Fruit fly (Drosophila melanogaster) whole organism, prepupa: ENCODE measurements around the gene spn-F.

Experiments used
- Blimp-1 ChIP-seq: fragments of 200-800 bp; sonication (Bioruptor generic); optimal IDR thresholded peaks from 3 replicates; lab custom pipeline; 2017; ENCODE audit warnings: missing biosample characterization, missing genetic modification characterization, mild to moderate bottlenecking, moderate library complexity, missing genetic modification reagents
- CG10669 ChIP-seq: fragments of 200-800 bp; sonication (Bioruptor generic); optimal IDR thresholded peaks from 3 replicates; lab custom pipeline; 2018; ENCODE audit warnings: missing biosample characterization, mild to moderate bottlenecking, missing genetic modification characterization, moderate library complexity
- CG11294 ChIP-seq: fragments of 200-800 bp; sonication (Bioruptor generic); IDR thresholded peaks from 2 replicates; pipeline ENCODE4 v1.3.6; 2022; ENCODE audit warnings: missing biosample characterization, missing genetic modification characterization
- CG11762 ChIP-seq: fragments of 200-800 bp; sonication (Bioruptor generic); optimal IDR thresholded peaks from 3 replicates; lab custom pipeline; 2016; ENCODE audit warnings: missing biosample characterization, missing genetic modification characterization; ENCODE audit not compliant: insufficient read depth
- CG11902 ChIP-seq: fragments of 200-800 bp; sonication (Bioruptor generic); optimal IDR thresholded peaks from 3 replicates; lab custom pipeline; 2016; ENCODE audit warnings: missing biosample characterization, missing genetic modification characterization
- CG15336 ChIP-seq: fragments of 200-800 bp; sonication (Bioruptor generic); IDR thresholded peaks from 2 replicates; pipeline ENCODE4 v1.3.6; 2022; ENCODE audit warnings: missing biosample characterization, missing genetic modification characterization
- CG1621 ChIP-seq: fragments of 200-800 bp; sonication (Bioruptor generic); optimal IDR thresholded peaks from 3 replicates; lab custom pipeline; 2018; ENCODE audit warnings: missing biosample characterization, mild to moderate bottlenecking, missing genetic modification characterization
- CG16779 ChIP-seq: fragments of 200-800 bp; sonication (Bioruptor generic); optimal IDR thresholded peaks from 3 replicates; lab custom pipeline; 2017; ENCODE audit warnings: missing biosample characterization, mild to moderate bottlenecking, missing genetic modification characterization
- CG3032 ChIP-seq: fragments of 200-800 bp; optimal IDR thresholded peaks from 2 replicates; lab custom pipeline; 2019; ENCODE audit warnings: missing biosample characterization, mild to moderate bottlenecking, missing genetic modification characterization, moderate library complexity
- CG31627 ChIP-seq: fragments of 200-800 bp; sonication (Bioruptor generic); optimal IDR thresholded peaks from 3 replicates; lab custom pipeline; 2016; ENCODE audit warnings: missing biosample characterization, missing genetic modification characterization
- CG34406 ChIP-seq: fragments of 200-800 bp; sonication (Bioruptor generic); optimal IDR thresholded peaks from 3 replicates; lab custom pipeline; 2016; ENCODE audit warnings: missing biosample characterization, missing genetic modification characterization
- CG4318 ChIP-seq: fragments of 200-800 bp; sonication (Bioruptor generic); optimal IDR thresholded peaks from 3 replicates; lab custom pipeline; 2017; ENCODE audit warnings: missing biosample characterization, mild to moderate bottlenecking, missing genetic modification characterization
- CG6163 ChIP-seq: fragments of 200-800 bp; sonication (Bioruptor generic); IDR thresholded peaks from 3 replicates; pipeline ENCODE4 v1.3.6; 2022; ENCODE audit warnings: missing biosample characterization, missing genetic modification characterization
- CG6276 ChIP-seq: fragments of 200-800 bp; sonication (Bioruptor generic); optimal IDR thresholded peaks from 2 replicates; lab custom pipeline; 2017; ENCODE audit warnings: missing biosample characterization, mild to moderate bottlenecking, missing genetic modification characterization
- CG6792 ChIP-seq: fragments of 200-800 bp; sonication (Bioruptor generic); optimal IDR thresholded peaks from 3 replicates; lab custom pipeline; 2016; ENCODE audit warnings: missing biosample characterization, missing genetic modification characterization
- CG6854 ChIP-seq: fragments of 200-800 bp; sonication (Bioruptor generic); optimal IDR thresholded peaks from 2 replicates; lab custom pipeline; 2017; ENCODE audit warnings: missing biosample characterization, mild to moderate bottlenecking, missing genetic modification characterization
- CG7368 ChIP-seq: fragments of 200-800 bp; sonication (Bioruptor generic); optimal IDR thresholded peaks from 3 replicates; lab custom pipeline; 2016; ENCODE audit warnings: missing biosample characterization, missing genetic modification characterization
- CG8119 ChIP-seq: fragments of 200-800 bp; sonication (Bioruptor generic); IDR thresholded peaks from 3 replicates; pipeline ENCODE4 v1.3.6; 2022; ENCODE audit warnings: missing biosample characterization, missing genetic modification characterization
- CG8319 ChIP-seq: fragments of 200-800 bp; sonication (Bioruptor generic); optimal IDR thresholded peaks from 3 replicates; lab custom pipeline; 2016; ENCODE audit warnings: missing biosample characterization, missing genetic modification characterization
- CG8632 ChIP-seq: fragments of 200-800 bp; sonication (Bioruptor generic); optimal IDR thresholded peaks from 3 replicates; lab custom pipeline; 2016; ENCODE audit warnings: missing biosample characterization, missing genetic modification characterization
- CG9139 ChIP-seq: fragments of 200-800 bp; sonication (Bioruptor generic); optimal IDR thresholded peaks from 3 replicates; lab custom pipeline; 2017; ENCODE audit warnings: missing biosample characterization, mild to moderate bottlenecking, missing genetic modification characterization
- Eip75B ChIP-seq: fragments of 200-800 bp; sonication (Bioruptor generic); optimal IDR thresholded peaks from 3 replicates; lab custom pipeline; 2016; ENCODE audit warnings: missing biosample characterization, missing genetic modification characterization
- Eip78C ChIP-seq: fragments of 200-800 bp; sonication (Bioruptor generic); peaks from one replicate; lab custom pipeline; 2016; ENCODE audit warnings: missing biosample characterization, missing genetic modification characterization
- Ets21C ChIP-seq: fragments of 200-800 bp; sonication (Bioruptor generic); optimal IDR thresholded peaks from 3 replicates; lab custom pipeline; 2016; ENCODE audit warnings: missing biosample characterization, missing genetic modification characterization
- Ets96B ChIP-seq: fragments of 200-800 bp; optimal IDR thresholded peaks from 2 replicates; lab custom pipeline; 2019; ENCODE audit warnings: missing biosample characterization, mild to moderate bottlenecking, missing genetic modification characterization, moderate library complexity
- Gug ChIP-seq: fragments of 200-800 bp; sonication (Bioruptor generic); IDR thresholded peaks from 2 replicates; pipeline ENCODE4 v1.3.6; 2022; ENCODE audit warnings: missing biosample characterization, missing genetic modification characterization
- Hr4 ChIP-seq: fragments of 200-800 bp; sonication (Bioruptor generic); optimal IDR thresholded peaks from 3 replicates; lab custom pipeline; 2016; ENCODE audit warnings: missing biosample characterization, missing genetic modification characterization
- Lpt ChIP-seq: fragments of 200-800 bp; sonication (Bioruptor generic); optimal IDR thresholded peaks from 3 replicates; lab custom pipeline; 2016; ENCODE audit warnings: missing biosample characterization, missing genetic modification characterization
- Met ChIP-seq: fragments of 200-800 bp; sonication (Bioruptor generic); optimal IDR thresholded peaks from 3 replicates; lab custom pipeline; 2016; ENCODE audit warnings: missing biosample characterization, missing genetic modification characterization
- OdsH ChIP-seq: fragments of 200-800 bp; sonication (Bioruptor generic); optimal IDR thresholded peaks from 3 replicates; lab custom pipeline; 2016; ENCODE audit warnings: missing biosample characterization, missing genetic modification characterization
- Smox ChIP-seq: fragments of 200-800 bp; sonication (Bioruptor generic); optimal IDR thresholded peaks from 3 replicates; lab custom pipeline; 2016; ENCODE audit warnings: missing biosample characterization, missing genetic modification characterization
- Sox14 ChIP-seq: fragments of 200-800 bp; sonication (Bioruptor generic); optimal IDR thresholded peaks from 3 replicates; lab custom pipeline; 2016; ENCODE audit warnings: missing biosample characterization, missing genetic modification characterization
- Sox15 ChIP-seq: fragments of 200-800 bp; sonication (Bioruptor generic); optimal IDR thresholded peaks from 3 replicates; lab custom pipeline; 2016; ENCODE audit warnings: missing biosample characterization, missing genetic modification characterization
- achi ChIP-seq: fragments of 200-800 bp; sonication (Bioruptor generic); optimal IDR thresholded peaks from 3 replicates; lab custom pipeline; 2016; ENCODE audit warnings: missing biosample characterization, missing genetic modification characterization
- acj6 ChIP-seq: fragments of 200-800 bp; sonication (Bioruptor generic); optimal IDR thresholded peaks from 3 replicates; lab custom pipeline; 2016; ENCODE audit warnings: missing biosample characterization, missing genetic modification characterization
- cyc ChIP-seq: fragments of 200-800 bp; sonication (Bioruptor generic); optimal IDR thresholded peaks from 3 replicates; lab custom pipeline; 2016; ENCODE audit warnings: missing biosample characterization, missing genetic modification characterization
- dac ChIP-seq: fragments of 200-800 bp; sonication (Bioruptor generic); optimal IDR thresholded peaks from 2 replicates; lab custom pipeline; 2017; ENCODE audit warnings: missing biosample characterization, mild to moderate bottlenecking, missing genetic modification characterization
- dsx ChIP-seq: fragments of 200-800 bp; optimal IDR thresholded peaks from 3 replicates; lab custom pipeline; 2019; ENCODE audit warnings: missing biosample characterization, mild to moderate bottlenecking, missing genetic modification characterization, moderate library complexity; ENCODE audit not compliant: poor library complexity, severe bottlenecking
- fd85E ChIP-seq: fragments of 200-800 bp; sonication (Bioruptor generic); optimal IDR thresholded peaks from 3 replicates; lab custom pipeline; 2016; ENCODE audit warnings: missing biosample characterization, missing genetic modification characterization
- fkh ChIP-seq: fragments of 200-800 bp; sonication (Bioruptor generic); optimal IDR thresholded peaks from 3 replicates; lab custom pipeline; 2017; ENCODE audit warnings: missing biosample characterization, mild to moderate bottlenecking, missing genetic modification characterization, moderate library complexity
- lz ChIP-seq: fragments of 200-800 bp; sonication (Bioruptor generic); optimal IDR thresholded peaks from 3 replicates; lab custom pipeline; 2016; ENCODE audit warnings: missing biosample characterization, missing genetic modification characterization
- net ChIP-seq: fragments of 200-800 bp; sonication (Bioruptor generic); optimal IDR thresholded peaks from 3 replicates; lab custom pipeline; 2016; ENCODE audit warnings: missing biosample characterization, missing genetic modification characterization
- salr ChIP-seq, 2 experiments: fragments of 200-800 bp; sonication (Bioruptor generic); optimal IDR thresholded peaks; 3 replicates each; lab custom pipeline; 2016 to 2018; ENCODE audit warnings: missing biosample characterization in 2 of 2, missing genetic modification characterization in 2 of 2, mild to moderate bottlenecking in 1 of 2
- ss ChIP-seq, 2 experiments: fragments of 200-800 bp; sonication (Bioruptor generic); optimal IDR thresholded peaks; 2 replicates in 1 of 2; 3 replicates in 1 of 2; lab custom pipeline; 2017 to 2018; ENCODE audit warnings: mild to moderate bottlenecking in 2 of 2, missing biosample characterization in 2 of 2, missing genetic modification characterization in 2 of 2, moderate library complexity in 1 of 2
- svp ChIP-seq: fragments of 200-800 bp; sonication (Bioruptor generic); peaks from one replicate; lab custom pipeline; 2016; ENCODE audit warnings: missing biosample characterization, missing genetic modification characterization
- topi ChIP-seq: fragments of 200-800 bp; sonication (Bioruptor generic); optimal IDR thresholded peaks from 3 replicates; lab custom pipeline; 2016; ENCODE audit warnings: missing biosample characterization, missing genetic modification characterization
- vri ChIP-seq: fragments of 200-800 bp; sonication (Bioruptor generic); optimal IDR thresholded peaks from 3 replicates; lab custom pipeline; 2016; ENCODE audit warnings: missing biosample characterization, mild to moderate bottlenecking, missing genetic modification characterization

The spn-F gene

DNA sequence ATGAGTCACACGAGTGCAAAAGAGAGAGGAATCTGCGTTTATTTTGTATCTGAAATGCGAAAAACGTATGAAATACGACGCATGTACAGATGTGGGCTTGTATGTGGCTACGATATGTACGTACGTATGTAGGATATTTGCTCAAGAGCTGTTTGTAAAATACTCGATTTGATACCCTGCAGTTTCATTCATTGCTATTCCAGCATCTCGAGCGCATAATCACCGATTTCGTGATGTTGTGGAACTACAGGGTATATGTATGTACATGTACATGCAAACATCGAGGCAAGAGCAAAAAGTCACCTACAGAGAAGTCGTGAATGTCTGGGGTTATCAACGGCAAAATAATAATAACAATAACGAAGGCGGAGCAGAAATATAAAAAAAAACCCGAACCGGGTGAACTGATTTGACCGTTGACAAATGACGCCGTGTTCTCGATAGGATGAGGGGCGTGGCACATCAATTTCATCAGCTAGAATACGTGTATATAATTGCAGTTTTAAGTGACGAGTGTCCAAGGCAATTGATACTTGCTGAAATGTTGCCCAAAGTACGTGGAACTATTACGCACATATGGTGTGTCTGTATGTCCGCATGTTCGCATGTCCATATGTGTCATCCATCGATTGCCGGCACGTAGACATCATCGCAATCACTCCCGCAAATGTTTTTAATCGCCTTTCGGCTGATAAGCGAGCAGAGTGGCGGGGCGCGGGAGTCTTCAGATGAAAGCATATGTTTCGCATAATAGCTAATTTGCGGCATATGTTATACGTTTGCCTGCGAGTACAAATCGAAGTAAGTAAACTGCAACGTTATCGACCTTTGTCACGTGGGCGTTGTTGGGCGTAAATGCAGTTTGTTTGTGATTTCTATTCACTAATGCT is 30.7 kb upstream of the spn-F start (continued):
- TF ChIP-seq Sox15 (GFP tag; lab: Kevin White, UChicago) (no peak), CG9139 (GFP tag; lab: Kevin White, UChicago) (no peak)

- TF ChIP-seq CG11762 (GFP tag; lab: Kevin White, UChicago) (peak; percentile 44), OdsH (no peak), CG11294 (no peak; the same call in 1 of the 2 replicates), ss (GFP tag; optimal IDR thresholded peaks at IDR 0.05; lab: Kevin White, UChicago) (no peak), CG34406 (GFP tag; lab: Kevin White, UChicago) (peak; percentile 84), achi (GFP tag; lab: Kevin White, UChicago) (no peak), Blimp-1 (GFP tag; lab: Kevin White, UChicago) (peak; percentile 24), Eip78C (GFP tag; lab: Kevin White, UChicago) (peak; percentile 89), CG10669 (GFP tag; lab: Kevin White, UChicago) (no peak), Eip75B (GFP tag; lab: Kevin White, UChicago) (peak; percentile 80), CG31627 (GFP tag; lab: Kevin White, UChicago) (peak; percentile 73), dac (GFP tag; lab: Kevin White, UChicago) (no peak), Ets96B (tag; lab: Kevin White, UChicago) (no peak), Smox (peak; percentile 77), CG6792 (GFP tag; lab: Kevin White, UChicago) (peak; percentile 81), Ets21C (peak; percentile 58), CG6854 (GFP tag; lab: Kevin White, UChicago) (peak; percentile 39), CG1621 (tag; lab: Kevin White, UChicago) (no peak), CG6163 (GFP tag; lab: Robert Waterston, UW) (peak; percentile 69; the same call in 2 of the 3 replicates), CG6276 (no peak), CG4318 (no peak), acj6 (GFP tag; lab: Kevin White, UChicago) (peak; percentile 55), CG15336 (GFP tag; lab: Robert Waterston, UW) (peak; percentile 70), CG11902 (GFP tag; lab: Kevin White, UChicago) (peak; percentile 28), fd85E (GFP tag; lab: Kevin White, UChicago) (peak; percentile 7), Sox14 (GFP tag; lab: Kevin White, UChicago) (no peak), CG7368 (GFP tag; lab: Kevin White, UChicago) (peak; percentile 60), Hr4 (GFP tag; lab: Kevin White, UChicago) (peak; percentile 45), Gug (GFP tag; lab: Robert Waterston, UW) (0 out of 2 replicates have a peak, but pooled peaks have one; percentile 25), dsx (no peak), CG8119 (GFP tag; lab: Robert Waterston, UW) (peak; percentile 67; the same call in 2 of the 3 replicates), Met (GFP tag; lab: Kevin White, UChicago) (peak; percentile 85), fkh (GFP tag; lab: Kevin White, UChicago) (no peak), CG8319 (peak; percentile 52), lz (GFP tag; lab: Kevin White, UChicago) (peak; percentile 80), Lpt (GFP tag; lab: Kevin White, UChicago) (peak; percentile 40), CG8632 (GFP tag; lab: Kevin White, UChicago) (peak; percentile 67), Sox15 (GFP tag; lab: Kevin White, UChicago) (peak; percentile 50), cyc (GFP tag; lab: Kevin White, UChicago) (peak; percentile 59), CG16779 (tag; lab: Kevin White, UChicago) (no peak), salr (GFP tag; optimal IDR thresholded peaks at IDR 0.05; lab: Kevin White, UChicago) (no peak), topi (GFP tag; lab: Kevin White, UChicago) (peak; percentile 72), vri (GFP tag; lab: Kevin White, UChicago) (peak; percentile 94), net (GFP tag; lab: Kevin White, UChicago) (no peak), svp (peak; percentile 91), CG3032 (tag; lab: Kevin White, UChicago) (no peak)
Measured at dm6 chr3R:31225043-31225681, 29.8 kb upstream of the spn-F start.
